Fruit fly (Drosophila melanogaster) whole organism, prepupa: ENCODE measurements around the gene CG14329.

Source experiments
- CG1621 ChIP-seq: fragments of 200-800 bp; sonication (Bioruptor generic); optimal IDR thresholded peaks from 3 replicates; lab custom pipeline; 2018; ENCODE audit warnings: missing biosample characterization, mild to moderate bottlenecking, missing genetic modification characterization
- CG6854 ChIP-seq: fragments of 200-800 bp; sonication (Bioruptor generic); optimal IDR thresholded peaks from 2 replicates; lab custom pipeline; 2017; ENCODE audit warnings: missing biosample characterization, mild to moderate bottlenecking, missing genetic modification characterization
- Hr38 ChIP-seq: sonication (Bioruptor generic); optimal IDR thresholded peaks from 2 replicates; lab custom pipeline; 2016; ENCODE audit warnings: missing biosample characterization, missing genetic modification characterization
- Hr39 ChIP-seq: fragments of 200-800 bp; sonication (Bioruptor generic); optimal IDR thresholded peaks from 2 replicates; lab custom pipeline; 2016; ENCODE audit warnings: missing biosample characterization, missing genetic modification characterization
- topi ChIP-seq: fragments of 200-800 bp; sonication (Bioruptor generic); optimal IDR thresholded peaks from 3 replicates; lab custom pipeline; 2016; ENCODE audit warnings: missing biosample characterization, missing genetic modification characterization

- TF ChIP-seq Hr38 (GFP tag; lab: Kevin White, UChicago) (no peak), CG6854 (GFP tag; lab: Kevin White, UChicago) (no peak), Hr39 (GFP tag; lab: Kevin White, UChicago) (no peak), topi (no peak), CG1621 (tag; lab: Kevin White, UChicago) (no peak)
These were observed 44.3 kb upstream of the CG14329 start for dm6 chr3R:17564837-17565236.
